Worm (Caenorhabditis elegans) whole organism, L2 larva: ENCODE data around the gene C49F8.14.

ENCODE experiments used
- nhr-21 ChIP-seq: fragments of 150-350 bp; optimal IDR thresholded peaks from 2 replicates; lab custom pipeline; 2014; ENCODE audit warnings: missing biosample characterization, missing genetic modification characterization
- peb-1 ChIP-seq: fragments of 150-350 bp; optimal IDR thresholded peaks from 2 replicates; lab custom pipeline; 2014; ENCODE audit warnings: missing biosample characterization, missing genetic modification characterization
- unc-39 ChIP-seq: fragments of 150-350 bp; optimal IDR thresholded peaks from 2 replicates; lab custom pipeline; 2014; ENCODE audit warnings: missing biosample characterization, missing genetic modification characterization

ce11 chrX:13337000-13337399 is 39.7 kb downstream of the C49F8.14 start:
- TF ChIP-seq nhr-21 (tag; lab: Kevin White, UChicago) (no peak), unc-39 (tag; lab: Kevin White, UChicago) (no peak), peb-1 (tag; lab: Kevin White, UChicago) (no peak)
